Worm (Caenorhabditis elegans) whole organism, young adult: Measurements from ENCODE around the gene hpo-31.

Experiments
- B0035.1 ChIP-seq: sonication (generic microtip); optimal IDR thresholded peaks from 2 replicates; lab custom pipeline; 2016; ENCODE audit warnings: missing genetic modification characterization, mild to moderate bottlenecking, missing compliant biosample characterization, missing genotype, missing genetic modification reagents
- F37B4.10 ChIP-seq: fragments of 200-800 bp; sonication (Bioruptor generic); IDR thresholded peaks from 2 replicates; pipeline ENCODE4 v1.3.6; 2022; ENCODE audit warnings: missing genetic modification characterization, missing compliant biosample characterization
- F52B5.7 ChIP-seq: sonication (generic microtip); optimal IDR thresholded peaks from 2 replicates; lab custom pipeline; 2016; ENCODE audit warnings: mild to moderate bottlenecking, missing genetic modification characterization, missing compliant biosample characterization
- F57A8.1 ChIP-seq: fragments of 200-800 bp; sonication (Bioruptor generic); optimal IDR thresholded peaks from 2 replicates; lab custom pipeline; 2018; ENCODE audit warnings: mild to moderate bottlenecking, missing genetic modification characterization, moderate library complexity, missing compliant biosample characterization
- K11D2.4 ChIP-seq: fragments of 200-800 bp; sonication (Bioruptor generic); IDR thresholded peaks from 2 replicates; pipeline ENCODE4 v1.3.6; 2022; ENCODE audit warnings: missing genetic modification reagents, missing genetic modification characterization, missing compliant biosample characterization
- Y53F4B.3 ChIP-seq: fragments of 200-800 bp; sonication (Bioruptor generic); IDR thresholded peaks from 2 replicates; pipeline ENCODE4 v1.3.6; 2022; ENCODE audit warnings: missing genetic modification reagents, missing genetic modification characterization, missing compliant biosample characterization
- Y53G8AR.9 ChIP-seq: fragments of 200-800 bp; sonication (Bioruptor generic); conservative IDR thresholded peaks from 2 replicates; pipeline ENCODE4 v1.3.6; 2022; ENCODE audit warnings: missing genetic modification reagents, missing genetic modification characterization, missing compliant biosample characterization
- ZK185.1 ChIP-seq: sonication (generic microtip); optimal IDR thresholded peaks from 2 replicates; lab custom pipeline; 2016; ENCODE audit warnings: mild to moderate bottlenecking, missing genetic modification characterization, missing compliant biosample characterization; ENCODE audit not compliant: poor library complexity, severe bottlenecking
- attf-6 ChIP-seq: fragments of 200-800 bp; sonication (Bioruptor generic); IDR thresholded peaks from 2 replicates; pipeline ENCODE4 v1.3.6; 2022; ENCODE audit warnings: missing genetic modification reagents, missing genetic modification characterization, missing compliant biosample characterization
- ccch-3 ChIP-seq: fragments of 200-800 bp; sonication (Bioruptor generic); optimal IDR thresholded peaks from 2 replicates; lab custom pipeline; 2018; ENCODE audit warnings: mild to moderate bottlenecking, missing genetic modification characterization, missing compliant biosample characterization
- cebp-2 ChIP-seq: fragments of 200-800 bp; sonication (Bioruptor generic); IDR thresholded peaks from 2 replicates; pipeline ENCODE4 v1.3.6; 2022; ENCODE audit warnings: missing genetic modification characterization, missing compliant biosample characterization
- ceh-100 ChIP-seq: fragments of 200-800 bp; sonication (Bioruptor generic); IDR thresholded peaks from 2 replicates; pipeline ENCODE4 v1.3.6; 2022; ENCODE audit warnings: missing genetic modification reagents, missing genetic modification characterization, missing compliant biosample characterization
- ceh-27 ChIP-seq: fragments of 200-800 bp; sonication (Bioruptor generic); optimal IDR thresholded peaks from 2 replicates; lab custom pipeline; 2018; ENCODE audit warnings: mild to moderate bottlenecking, missing genetic modification characterization, moderate library complexity, missing compliant biosample characterization
- ceh-58 ChIP-seq: fragments of 200-800 bp; sonication (Bioruptor generic); IDR thresholded peaks from 2 replicates; pipeline ENCODE4 v1.3.6; 2022; ENCODE audit warnings: missing genetic modification characterization, missing compliant biosample characterization
- dox-1 ChIP-seq: fragments of 200-800 bp; sonication (Bioruptor generic); IDR thresholded peaks from 2 replicates; pipeline ENCODE4 v1.3.6; 2022; ENCODE audit warnings: missing genetic modification reagents, missing genetic modification characterization, missing compliant biosample characterization
- dpl-1 ChIP-seq: fragments of 150-350 bp; optimal IDR thresholded peaks from 2 replicates; lab custom pipeline; 2014; ENCODE audit warnings: missing biosample characterization, missing genetic modification reagents, missing genetic modification characterization
- efl-1 ChIP-seq: fragments of 150-350 bp; optimal IDR thresholded peaks from 2 replicates; lab custom pipeline; 2014; ENCODE audit warnings: missing biosample characterization, missing genetic modification reagents, missing genetic modification characterization
- ets-4 ChIP-seq: fragments of 200-800 bp; sonication (Bioruptor generic); optimal IDR thresholded peaks from 2 replicates; lab custom pipeline; 2018; ENCODE audit warnings: mild to moderate bottlenecking, missing genetic modification characterization, missing compliant biosample characterization
- gei-17 ChIP-seq: fragments of 200-800 bp; sonication (Bioruptor generic); optimal IDR thresholded peaks from 2 replicates; lab custom pipeline; 2018; ENCODE audit warnings: mild to moderate bottlenecking, missing genetic modification characterization, missing compliant biosample characterization
- hlh-26 ChIP-seq: fragments of 200-800 bp; sonication (Bioruptor generic); conservative IDR thresholded peaks from 2 replicates; pipeline ENCODE4 v1.3.6; 2022; ENCODE audit warnings: missing genetic modification reagents, missing genetic modification characterization, missing compliant biosample characterization
- hmg-1.2 ChIP-seq: fragments of 200-800 bp; sonication (Bioruptor generic); IDR thresholded peaks from 2 replicates; pipeline ENCODE4 v1.3.6; 2022; ENCODE audit warnings: missing genetic modification reagents, missing genetic modification characterization, missing compliant biosample characterization
- lin-26 ChIP-seq: fragments of 200-800 bp; sonication (Bioruptor generic); IDR thresholded peaks from 2 replicates; pipeline ENCODE4 v1.3.6; 2022; ENCODE audit warnings: missing genetic modification reagents, missing genetic modification characterization, missing compliant biosample characterization
- lin-40 ChIP-seq: sonication (generic microtip); optimal IDR thresholded peaks from 2 replicates; lab custom pipeline; 2016; ENCODE audit warnings: missing genetic modification characterization, mild to moderate bottlenecking, missing compliant biosample characterization, missing genotype, missing genetic modification reagents
- lsy-27 ChIP-seq: sonication (generic microtip); optimal IDR thresholded peaks from 2 replicates; lab custom pipeline; 2017; ENCODE audit warnings: missing genetic modification characterization, mild to moderate bottlenecking, missing compliant biosample characterization, antibody characterized with exemption, missing genotype, borderline replicate concordance; ENCODE audit not compliant: insufficient read depth
- madf-10 ChIP-seq: sonication (generic microtip); optimal IDR thresholded peaks from 2 replicates; lab custom pipeline; 2016; ENCODE audit warnings: mild to moderate bottlenecking, missing genetic modification characterization, missing compliant biosample characterization
- madf-6 ChIP-seq: fragments of 200-800 bp; sonication (Bioruptor generic); IDR thresholded peaks from 2 replicates; pipeline ENCODE4 v1.3.6; 2022; ENCODE audit warnings: missing genetic modification reagents, missing genetic modification characterization, missing compliant biosample characterization
- mel-28 ChIP-seq: sonication (generic microtip); optimal IDR thresholded peaks from 2 replicates; lab custom pipeline; 2016; ENCODE audit warnings: borderline replicate concordance, mild to moderate bottlenecking, missing genetic modification characterization, missing compliant biosample characterization
- nfya-2 ChIP-seq: fragments of 200-800 bp; sonication (Bioruptor generic); IDR thresholded peaks from 2 replicates; pipeline ENCODE4 v1.3.6; 2022; ENCODE audit warnings: missing genetic modification reagents, missing genetic modification characterization, missing compliant biosample characterization
- nfyb-1 ChIP-seq: fragments of 200-800 bp; sonication (Bioruptor generic); IDR thresholded peaks from 2 replicates; pipeline ENCODE4 v1.3.6; 2022; ENCODE audit warnings: missing genetic modification reagents, missing genetic modification characterization, missing compliant biosample characterization
- nhr-179 ChIP-seq: sonication (generic microtip); optimal IDR thresholded peaks from 2 replicates; lab custom pipeline; 2016; ENCODE audit warnings: mild to moderate bottlenecking, missing genetic modification characterization, missing compliant biosample characterization
- nhr-80 ChIP-seq: sonication (generic microtip); optimal IDR thresholded peaks from 2 replicates; lab custom pipeline; 2016; ENCODE audit warnings: missing genetic modification characterization, missing compliant biosample characterization
- pha-4 ChIP-seq: fragments of 150-350 bp; sonication (generic microtip); optimal IDR thresholded peaks from 2 replicates; lab custom pipeline; 2014; ENCODE audit warnings: missing biosample characterization, missing genetic modification reagents, missing genetic modification characterization
- rcor-1 ChIP-seq: fragments of 200-800 bp; sonication (Bioruptor generic); IDR thresholded peaks from 2 replicates; pipeline ENCODE4 v1.3.6; 2022; ENCODE audit warnings: missing genetic modification reagents, missing genetic modification characterization, missing compliant biosample characterization
- repo-1 ChIP-seq: sonication (generic microtip); optimal IDR thresholded peaks from 2 replicates; lab custom pipeline; 2017; ENCODE audit warnings: mild to moderate bottlenecking, missing genetic modification characterization, missing compliant biosample characterization
- rpc-1 ChIP-seq, 2 experiments: fragments of 150-350 bp in 1 of 2; sonication (generic microtip) in 1 of 2; optimal IDR thresholded peaks; 2 replicates each; lab custom pipeline; 2014 to 2018; ENCODE audit warnings: missing biosample characterization in 1 of 2, missing genetic modification characterization in 1 of 2, missing genetic modification reagents in 1 of 2, missing genotype in 1 of 2
- somi-1 ChIP-seq: fragments of 200-800 bp; sonication (Bioruptor generic); optimal IDR thresholded peaks from 2 replicates; lab custom pipeline; 2018; ENCODE audit warnings: mild to moderate bottlenecking, missing genetic modification characterization, missing compliant biosample characterization
- tbx-9 ChIP-seq: sonication (generic microtip); optimal IDR thresholded peaks from 2 replicates; lab custom pipeline; 2016; ENCODE audit warnings: borderline replicate concordance, missing genetic modification characterization, inconsistent platforms, missing compliant biosample characterization
- tlf-1 ChIP-seq: fragments of 200-800 bp; sonication (Bioruptor generic); optimal IDR thresholded peaks from 2 replicates; lab custom pipeline; 2018; ENCODE audit warnings: mild to moderate bottlenecking, missing genetic modification characterization, missing compliant biosample characterization
- unc-130 ChIP-seq: sonication (generic microtip); optimal IDR thresholded peaks from 2 replicates; lab custom pipeline; 2016; ENCODE audit warnings: missing genetic modification reagents, missing genetic modification characterization, missing compliant biosample characterization
- zfh-2 ChIP-seq: fragments of 200-800 bp; sonication (Bioruptor generic); conservative IDR thresholded peaks from 2 replicates; pipeline ENCODE4 v1.3.6; 2022; ENCODE audit warnings: missing genetic modification reagents, missing genetic modification characterization, missing compliant biosample characterization
- ztf-6 ChIP-seq: fragments of 200-800 bp; sonication (Bioruptor generic); IDR thresholded peaks from 2 replicates; pipeline ENCODE4 v1.3.6; 2022; ENCODE audit warnings: missing genetic modification reagents, missing genetic modification characterization, missing compliant biosample characterization

Gene hpo-31

ce11 chrV:13822752-13823151 lies at the start of gene hpo-31:
TSS of gene hpo-31 (plus strand) at chrV:13823052.
- TF ChIP-seq zfh-2 (GFP tag; lab: Robert Waterston, UW) (no peak), ccch-3 (GFP tag; lab: Kevin White, UChicago) (no peak), lsy-27 (no peak), pha-4 (tag; lab: Kevin White, UChicago) (no peak), tbx-9 (tag; lab: Kevin White, UChicago) (no peak), mel-28 (tag; lab: Kevin White, UChicago) (no peak), hmg-1.2 (no peak), Y53G8AR.9 (GFP tag; lab: Robert Waterston, UW) (no peak), ZK185.1 (no peak), dox-1 (GFP tag; lab: Robert Waterston, UW) (no peak), ets-4 (GFP tag; lab: Kevin White, UChicago) (no peak), somi-1 (no peak)

- TF ChIP-seq madf-6: no peak
- peak; percentile 46 for TF ChIP-seq nhr-80
- no peak for TF ChIP-seq madf-10
- TF ChIP-seq gei-17 (GFP tag; lab: Kevin White, UChicago): no peak
- no peak for TF ChIP-seq F37B4.10
- TF ChIP-seq, all 124 proteins: peak for 1
Observed at ce11 chrV:13775529-13775928, 47.3 kb upstream of the hpo-31 start, which contains the start of gene F53C11.1. TSS of gene F53C11.1 (plus strand) at chrV:13775796.

ce11 chrV:13777857-13778256 lies 45.0 kb upstream of the hpo-31 start, which contains the start of gene F53C11.9:
TSS of gene F53C11.9 (plus strand) at chrV:13778015.
- TF ChIP-seq unc-130 (GFP tag; lab: Kevin White, UChicago) (no peak), pha-4 (tag; lab: Kevin White, UChicago) (no peak), ztf-6 (GFP tag; lab: Robert Waterston, UW) (no peak), nfyb-1 (GFP tag; lab: Robert Waterston, UW) (no peak), hlh-26 (GFP tag; lab: Robert Waterston, UW) (no peak), rpc-1 (optimal IDR thresholded peaks at IDR 0.05; lab: Kevin White, UChicago) (no peak), rpc-1 (tag; optimal IDR thresholded peaks at IDR 0.05; lab: Kevin White, UChicago) (no peak)

ce11 chrV:13780902-13781301 lies 42.0 kb upstream of the hpo-31 start:
- no peak for TF ChIP-seq F57A8.1 (GFP tag; lab: Kevin White, UChicago)
- no peak for TF ChIP-seq tlf-1 (GFP tag; lab: Kevin White, UChicago)
- TF ChIP-seq nhr-179 (tag; lab: Kevin White, UChicago): no peak

ce11 chrV:13782190-13782589 lies 40.7 kb upstream of the hpo-31 start, which contains the start of gene decr-1.1:
TSS of gene decr-1.1 (plus strand) at chrV:13782399.
- no peak for TF ChIP-seq lin-40 (tag; lab: Kevin White, UChicago)
- TF ChIP-seq ZK185.1: peak; percentile 25
- no peak for TF ChIP-seq nfya-2 (GFP tag; lab: Robert Waterston, UW)
- no peak for TF ChIP-seq cebp-2
- TF ChIP-seq B0035.1: no peak
- TF ChIP-seq Y53F4B.3 (GFP tag; lab: Robert Waterston, UW): no peak
- TF ChIP-seq nhr-80: peak; percentile 30
- 0 out of 2 replicates have a peak, but pooled peaks have one; percentile 18 for TF ChIP-seq dox-1 (GFP tag; lab: Robert Waterston, UW)

ce11 chrV:13785767-13786166 lies 37.1 kb upstream of the hpo-31 start:
- TF ChIP-seq K11D2.4 (GFP tag; lab: Robert Waterston, UW) (no peak), attf-6 (GFP tag; lab: Robert Waterston, UW) (no peak), F52B5.7 (no peak), efl-1 (GFP tag; lab: Kevin White, UChicago) (no peak), ceh-58 (GFP tag; lab: Robert Waterston, UW) (no peak), ceh-27 (GFP tag; lab: Kevin White, UChicago) (no peak), lin-26 (GFP tag; lab: Robert Waterston, UW) (no peak), lsy-27 (no peak), ceh-100 (GFP tag; lab: Robert Waterston, UW) (no peak), nfya-2 (GFP tag; lab: Robert Waterston, UW) (no peak), dpl-1 (GFP tag; lab: Kevin White, UChicago) (no peak), madf-6 (no peak), repo-1 (tag; lab: Kevin White, UChicago) (no peak), rcor-1 (GFP tag; lab: Robert Waterston, UW) (no peak)
